Worm (Caenorhabditis elegans) whole organism, late embryonic: Measurements from ENCODE around the gene cyl-1.
A peak's percentile ranks its signal among the peaks of the same experiment; 100 is the strongest.

Experiments
- F13H6.1 ChIP-seq: sonication (generic microtip); optimal IDR thresholded peaks from 2 replicates; lab custom pipeline; 2016; ENCODE audit warnings: missing genetic modification characterization, missing compliant biosample characterization
- Y22D7AL.16 ChIP-seq: sonication (generic microtip); optimal IDR thresholded peaks from 2 replicates; lab custom pipeline; 2016; ENCODE audit warnings: missing genetic modification characterization, missing compliant biosample characterization
- ceh-18 ChIP-seq: sonication (generic microtip); optimal IDR thresholded peaks from 2 replicates; lab custom pipeline; 2016; ENCODE audit warnings: missing genetic modification characterization, missing compliant biosample characterization
- ceh-19 ChIP-seq: fragments of 200-800 bp; sonication (Bioruptor generic); optimal IDR thresholded peaks from 2 replicates; lab custom pipeline; 2018; ENCODE audit warnings: mild to moderate bottlenecking, missing genetic modification characterization, missing compliant biosample characterization
- ceh-22 ChIP-seq: sonication (generic microtip); optimal IDR thresholded peaks from 2 replicates; lab custom pipeline; 2017; ENCODE audit warnings: missing biosample characterization, missing genetic modification characterization
- ceh-24 ChIP-seq: sonication (generic microtip); optimal IDR thresholded peaks from 2 replicates; lab custom pipeline; 2016; ENCODE audit warnings: mild to moderate bottlenecking, missing genetic modification characterization, missing compliant biosample characterization
- ceh-30 ChIP-seq: fragments of 150-350 bp; optimal IDR thresholded peaks from 2 replicates; lab custom pipeline; 2014; ENCODE audit warnings: missing biosample characterization, missing genetic modification characterization
- ceh-31 ChIP-seq: sonication (generic microtip); optimal IDR thresholded peaks from 2 replicates; lab custom pipeline; 2016; ENCODE audit warnings: missing genetic modification characterization, missing compliant biosample characterization
- ceh-48 ChIP-seq: sonication (generic microtip); optimal IDR thresholded peaks from 2 replicates; lab custom pipeline; 2016; ENCODE audit warnings: missing genetic modification characterization, inconsistent platforms, missing compliant biosample characterization
- ceh-6 ChIP-seq: fragments of 200-800 bp; sonication (Bioruptor generic); optimal IDR thresholded peaks from 2 replicates; lab custom pipeline; 2018; ENCODE audit warnings: mild to moderate bottlenecking, missing genetic modification characterization, missing compliant biosample characterization
- ceh-9 ChIP-seq: sonication (generic microtip); optimal IDR thresholded peaks from 2 replicates; lab custom pipeline; 2016; ENCODE audit warnings: mild to moderate bottlenecking, missing genetic modification characterization, inconsistent platforms, missing compliant biosample characterization
- che-1 ChIP-seq: sonication (generic microtip); optimal IDR thresholded peaks from 2 replicates; lab custom pipeline; 2016; ENCODE audit warnings: mild to moderate bottlenecking, missing genetic modification characterization, missing compliant biosample characterization
- dve-1 ChIP-seq: sonication (generic microtip); optimal IDR thresholded peaks from 2 replicates; lab custom pipeline; 2017; ENCODE audit warnings: antibody characterized with exemption, mild to moderate bottlenecking, missing genetic modification characterization, missing compliant biosample characterization
- ets-4 ChIP-seq: sonication (generic microtip); optimal IDR thresholded peaks from 2 replicates; lab custom pipeline; 2016; ENCODE audit warnings: missing genetic modification characterization, missing compliant biosample characterization
- fkh-6 ChIP-seq: sonication (generic microtip); optimal IDR thresholded peaks from 2 replicates; lab custom pipeline; 2016; ENCODE audit warnings: missing genetic modification characterization, missing compliant biosample characterization
- gmeb-2 ChIP-seq: sonication (generic microtip); optimal IDR thresholded peaks from 2 replicates; lab custom pipeline; 2016; ENCODE audit warnings: missing genetic modification characterization, inconsistent platforms, missing compliant biosample characterization
- hlh-15 ChIP-seq: sonication (generic microtip); optimal IDR thresholded peaks from 2 replicates; lab custom pipeline; 2016; ENCODE audit warnings: missing genetic modification characterization, missing compliant biosample characterization
- hlh-30 ChIP-seq: sonication (generic microtip); optimal IDR thresholded peaks from 2 replicates; lab custom pipeline; 2017; ENCODE audit warnings: antibody characterized with exemption, missing genetic modification characterization, missing compliant biosample characterization; ENCODE audit not compliant: insufficient read depth
- hlh-6 ChIP-seq: sonication (generic microtip); optimal IDR thresholded peaks from 2 replicates; lab custom pipeline; 2016; ENCODE audit warnings: missing genotype, missing genetic modification characterization, missing compliant biosample characterization
- hlh-8 ChIP-seq: sonication (generic microtip); optimal IDR thresholded peaks from 2 replicates; lab custom pipeline; 2016; ENCODE audit warnings: missing genotype, missing genetic modification characterization, missing compliant biosample characterization
- lin-11 ChIP-seq: fragments of 200-800 bp; sonication (Bioruptor generic); optimal IDR thresholded peaks from 2 replicates; lab custom pipeline; 2018; ENCODE audit warnings: mild to moderate bottlenecking, missing genetic modification characterization, missing compliant biosample characterization
- nhr-11 ChIP-seq: fragments of 150-350 bp; optimal IDR thresholded peaks from 2 replicates; lab custom pipeline; 2014; ENCODE audit warnings: missing biosample characterization, missing genetic modification characterization
- nhr-232 ChIP-seq: sonication (generic microtip); optimal IDR thresholded peaks from 2 replicates; lab custom pipeline; 2016; ENCODE audit warnings: missing genetic modification characterization, missing compliant biosample characterization
- npax-4 ChIP-seq: sonication (generic microtip); optimal IDR thresholded peaks from 2 replicates; lab custom pipeline; 2016; ENCODE audit warnings: missing genetic modification characterization, missing compliant biosample characterization
- pat-9 ChIP-seq: fragments of 200-800 bp; sonication (Bioruptor generic); optimal IDR thresholded peaks from 2 replicates; lab custom pipeline; 2018; ENCODE audit warnings: mild to moderate bottlenecking, missing genetic modification characterization, moderate library complexity, missing compliant biosample characterization
- pax-1 ChIP-seq: fragments of 150-350 bp; optimal IDR thresholded peaks from 2 replicates; lab custom pipeline; 2014; ENCODE audit warnings: missing biosample characterization, missing genetic modification characterization
- pha-2 ChIP-seq: sonication (generic microtip); optimal IDR thresholded peaks from 2 replicates; lab custom pipeline; 2017; ENCODE audit warnings: mild to moderate bottlenecking, missing genetic modification characterization, missing compliant biosample characterization
- pqm-1 ChIP-seq: sonication (generic microtip); optimal IDR thresholded peaks from 2 replicates; lab custom pipeline; 2016; ENCODE audit warnings: missing genetic modification characterization, missing compliant biosample characterization
- pros-1 ChIP-seq: fragments of 150-350 bp; optimal IDR thresholded peaks from 2 replicates; lab custom pipeline; 2014; ENCODE audit warnings: missing biosample characterization, missing genetic modification reagents, missing genetic modification characterization
- sox-2 ChIP-seq: fragments of 200-800 bp; sonication (Bioruptor generic); IDR thresholded peaks from 2 replicates; pipeline ENCODE4 v1.3.6; 2022; ENCODE audit warnings: missing genetic modification reagents, missing genetic modification characterization, missing compliant biosample characterization
- sox-4 ChIP-seq: sonication (generic microtip); optimal IDR thresholded peaks from 2 replicates; lab custom pipeline; 2017; ENCODE audit warnings: mild to moderate bottlenecking, missing genetic modification characterization, inconsistent platforms, missing compliant biosample characterization
- syd-9 ChIP-seq: sonication (generic microtip); optimal IDR thresholded peaks from 2 replicates; lab custom pipeline; 2016; ENCODE audit warnings: mild to moderate bottlenecking, missing genetic modification characterization, moderate library complexity, missing compliant biosample characterization
- tbx-2 ChIP-seq: sonication (generic microtip); optimal IDR thresholded peaks from 2 replicates; lab custom pipeline; 2016; ENCODE audit warnings: missing genetic modification characterization, missing compliant biosample characterization
- ttx-3 ChIP-seq: sonication (generic microtip); optimal IDR thresholded peaks from 2 replicates; lab custom pipeline; 2016; ENCODE audit warnings: missing genetic modification reagents, missing genetic modification characterization, missing compliant biosample characterization
- unc-42 ChIP-seq: sonication (generic microtip); optimal IDR thresholded peaks from 2 replicates; lab custom pipeline; 2016; ENCODE audit warnings: missing genotype, missing genetic modification characterization, missing compliant biosample characterization

Gene cyl-1

ce11 chrV:12001747-12002456 lies 8.4 kb upstream of the cyl-1 start, which contains the start of gene gcy-33 (continued):
- peak; percentile 93 for TF ChIP-seq ceh-18 (tag; lab: Kevin White, UChicago)
- peak; percentile 93 for TF ChIP-seq ttx-3
- TF ChIP-seq ceh-9: peak; percentile 80
- TF ChIP-seq pqm-1 (tag; lab: Kevin White, UChicago): peak; percentile 93
- TF ChIP-seq hlh-15 (tag; lab: Kevin White, UChicago): peak; percentile 95
- peak; percentile 95 for TF ChIP-seq ceh-19 (GFP tag; lab: Kevin White, UChicago)
- TF ChIP-seq fkh-6 (tag; lab: Kevin White, UChicago): peak; percentile 93
- TF ChIP-seq pha-2 (tag; lab: Kevin White, UChicago): peak; percentile 94
- TF ChIP-seq syd-9: peak; percentile 94
- TF ChIP-seq nhr-11: no peak
- TF ChIP-seq gmeb-2 (tag; lab: Kevin White, UChicago): peak; percentile 97
- TF ChIP-seq ets-4 (tag; lab: Kevin White, UChicago): peak; percentile 53
- TF ChIP-seq F13H6.1 (tag; lab: Kevin White, UChicago): peak; percentile 89
- peak; percentile 93 for TF ChIP-seq pat-9
- no peak for TF ChIP-seq pax-1 (tag; lab: Kevin White, UChicago)
- peak; percentile 95 for TF ChIP-seq Y22D7AL.16 (tag; lab: Kevin White, UChicago)
- peak; percentile 88 for TF ChIP-seq dve-1
- peak; percentile 86 for TF ChIP-seq hlh-30

- TF ChIP-seq nhr-232 (tag; lab: Kevin White, UChicago) (no peak), pros-1 (no peak), unc-42 (tag; lab: Kevin White, UChicago) (no peak), ceh-48 (no peak), F13H6.1 (tag; lab: Kevin White, UChicago) (no peak), ceh-6 (GFP tag; lab: Kevin White, UChicago) (no peak), ceh-30 (no peak), ceh-22 (tag; lab: Kevin White, UChicago) (no peak), hlh-6 (tag; lab: Kevin White, UChicago) (no peak), sox-2 (no peak), lin-11 (no peak), tbx-2 (tag; lab: Kevin White, UChicago) (no peak), ttx-3 (no peak), che-1 (tag; lab: Kevin White, UChicago) (no peak), ceh-24 (tag; lab: Kevin White, UChicago) (no peak), npax-4 (no peak), hlh-30 (no peak)
Observed at ce11 chrV:11997403-11997802, 3.9 kb upstream of the cyl-1 start.

- TF ChIP-seq ceh-31 (tag; lab: Kevin White, UChicago) (no peak), ceh-19 (GFP tag; lab: Kevin White, UChicago) (no peak), gmeb-2 (tag; lab: Kevin White, UChicago) (no peak)
- TF ChIP-seq, all 69 proteins: peak for 0
Observed at ce11 chrV:11995862-11996261, 2.3 kb upstream of the cyl-1 start, which contains the start of gene C52E4.12. TSS of gene C52E4.12 (plus strand) at chrV:11996162.

DNA sequence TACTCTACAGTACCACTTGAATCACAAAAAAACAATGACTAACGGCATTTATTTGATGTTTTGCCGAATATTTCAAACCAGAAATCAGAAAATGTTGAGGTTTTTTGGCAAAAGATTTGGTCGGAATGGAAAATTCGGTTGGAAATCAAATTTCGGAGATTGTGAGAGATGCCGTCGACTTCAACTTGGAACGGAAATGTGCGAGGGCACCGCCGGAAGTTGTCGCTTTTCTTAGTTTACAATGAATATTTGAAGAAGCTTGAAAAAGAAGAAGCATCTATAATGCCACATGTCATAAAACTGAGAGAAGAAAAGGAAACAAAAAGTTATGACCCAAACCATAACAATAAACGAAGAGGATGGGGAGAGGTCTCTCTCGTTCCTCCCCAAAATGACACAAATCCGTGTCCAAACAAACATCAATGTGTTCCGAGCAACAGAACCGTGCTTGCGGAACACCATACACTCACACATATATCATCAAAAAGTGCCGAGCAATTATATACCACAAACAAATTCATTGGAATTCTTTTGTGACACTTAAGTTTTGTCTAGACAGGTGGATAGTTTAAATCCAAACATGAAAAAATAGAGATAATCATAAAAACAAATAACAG lies 2.9 kb downstream of the cyl-1 start:
- no peak for TF ChIP-seq sox-4 (tag; lab: Kevin White, UChicago)
- TF ChIP-seq hlh-8: no peak
- TF ChIP-seq unc-42 (tag; lab: Kevin White, UChicago): peak; percentile 55
